Worm (Caenorhabditis elegans) whole organism, mixed stage, embryonic: ENCODE data around the gene F53F8.3.

Experiments used
- bed-3 ChIP-seq: fragments of 200-800 bp; sonication (Bioruptor generic); optimal IDR thresholded peaks from 3 replicates; lab custom pipeline; 2018; ENCODE audit warnings: mild to moderate bottlenecking, missing genetic modification characterization, moderate library complexity, missing compliant biosample characterization
- blmp-1 ChIP-seq: fragments of 150-350 bp; optimal IDR thresholded peaks from 2 replicates; lab custom pipeline; 2014; ENCODE audit warnings: missing biosample characterization, missing genetic modification characterization
- ceh-43 ChIP-seq: fragments of 200-800 bp; sonication (Bioruptor generic); optimal IDR thresholded peaks from 2 replicates; lab custom pipeline; 2018; ENCODE audit warnings: mild to moderate bottlenecking, missing genetic modification characterization, moderate library complexity, missing compliant biosample characterization
- ceh-83 ChIP-seq: fragments of 200-800 bp; sonication (Bioruptor generic); optimal IDR thresholded peaks from 2 replicates; lab custom pipeline; 2018; ENCODE audit warnings: mild to moderate bottlenecking, missing genetic modification characterization, missing compliant biosample characterization
- ces-1 ChIP-seq: fragments of 150-350 bp; optimal IDR thresholded peaks from 2 replicates; lab custom pipeline; 2014; ENCODE audit warnings: missing biosample characterization, missing genetic modification reagents, missing genetic modification characterization
- cnd-1 ChIP-seq: fragments of 200-800 bp; sonication (Bioruptor generic); optimal IDR thresholded peaks from 2 replicates; lab custom pipeline; 2018; ENCODE audit warnings: mild to moderate bottlenecking, missing genetic modification characterization, missing compliant biosample characterization
- drap-1 ChIP-seq: fragments of 200-800 bp; sonication (Bioruptor generic); optimal IDR thresholded peaks from 3 replicates; lab custom pipeline; 2018; ENCODE audit warnings: mild to moderate bottlenecking, missing genetic modification characterization, missing compliant biosample characterization
- elt-1 ChIP-seq: sonication (generic microtip); optimal IDR thresholded peaks from 2 replicates; lab custom pipeline; 2017; ENCODE audit warnings: missing genetic modification characterization, mild to moderate bottlenecking, missing compliant biosample characterization, antibody characterized with exemption, moderate library complexity, borderline replicate concordance; ENCODE audit not compliant: insufficient read depth
- elt-3 ChIP-seq: fragments of 150-350 bp; optimal IDR thresholded peaks from 2 replicates; lab custom pipeline; 2014; ENCODE audit warnings: missing biosample characterization, missing genetic modification characterization
- flh-1 ChIP-seq: fragments of 200-800 bp; sonication (Bioruptor generic); optimal IDR thresholded peaks from 2 replicates; lab custom pipeline; 2018; ENCODE audit warnings: mild to moderate bottlenecking, missing genetic modification characterization, moderate library complexity, missing compliant biosample characterization
- ham-2 ChIP-seq: fragments of 200-800 bp; sonication (Bioruptor generic); optimal IDR thresholded peaks from 2 replicates; lab custom pipeline; 2018; ENCODE audit warnings: mild to moderate bottlenecking, missing genetic modification characterization, missing compliant biosample characterization
- hlh-1 ChIP-seq: fragments of 150-350 bp; optimal IDR thresholded peaks from 2 replicates; lab custom pipeline; 2014; ENCODE audit warnings: missing biosample characterization, missing genetic modification reagents, missing genetic modification characterization
- lin-13 ChIP-seq: fragments of 150-350 bp; optimal IDR thresholded peaks from 2 replicates; lab custom pipeline; 2014; ENCODE audit warnings: missing biosample characterization, missing genetic modification characterization
- lin-32 ChIP-seq: fragments of 200-800 bp; sonication (Bioruptor generic); optimal IDR thresholded peaks from 2 replicates; lab custom pipeline; 2018; ENCODE audit warnings: mild to moderate bottlenecking, missing genetic modification characterization, missing compliant biosample characterization
- lsy-2 ChIP-seq: fragments of 150-350 bp; optimal IDR thresholded peaks from 2 replicates; lab custom pipeline; 2014; ENCODE audit warnings: missing biosample characterization, missing genetic modification characterization
- mep-1 ChIP-seq: fragments of 150-350 bp; optimal IDR thresholded peaks from 2 replicates; lab custom pipeline; 2017; ENCODE audit warnings: missing biosample characterization, missing genetic modification reagents, missing genetic modification characterization, inconsistent platforms
- mls-2 ChIP-seq: sonication (generic microtip); optimal IDR thresholded peaks from 2 replicates; lab custom pipeline; 2016; ENCODE audit warnings: mild to moderate bottlenecking, missing genetic modification characterization, moderate library complexity, missing compliant biosample characterization
- nhr-12 ChIP-seq: fragments of 150-350 bp; optimal IDR thresholded peaks from 2 replicates; lab custom pipeline; 2014; ENCODE audit warnings: missing biosample characterization, missing genetic modification characterization
- nhr-2 ChIP-seq: fragments of 150-350 bp; optimal IDR thresholded peaks from 2 replicates; lab custom pipeline; 2014; ENCODE audit warnings: missing biosample characterization, missing genetic modification characterization
- nhr-237 ChIP-seq: fragments of 150-350 bp; optimal IDR thresholded peaks from 2 replicates; lab custom pipeline; 2014; ENCODE audit warnings: missing biosample characterization, missing genetic modification characterization
- nhr-28 ChIP-seq: fragments of 150-350 bp; optimal IDR thresholded peaks from 2 replicates; lab custom pipeline; 2014; ENCODE audit warnings: missing biosample characterization, missing genetic modification characterization
- pha-4 ChIP-seq: fragments of 150-350 bp; optimal IDR thresholded peaks from 2 replicates; lab custom pipeline; 2018; ENCODE audit warnings: missing biosample characterization, missing genetic modification reagents, missing genetic modification characterization
- sem-2 ChIP-seq: fragments of 200-800 bp; sonication (Bioruptor generic); optimal IDR thresholded peaks from 2 replicates; lab custom pipeline; 2018; ENCODE audit warnings: mild to moderate bottlenecking, missing genetic modification characterization, missing compliant biosample characterization
- snpc-4 ChIP-seq: fragments of 150-350 bp; optimal IDR thresholded peaks from 2 replicates; lab custom pipeline; 2014; ENCODE audit warnings: missing biosample characterization, missing genetic modification characterization
- sptf-1 ChIP-seq: sonication (generic microtip); optimal IDR thresholded peaks from 2 replicates; lab custom pipeline; 2017; ENCODE audit warnings: mild to moderate bottlenecking, missing genetic modification characterization, moderate library complexity, missing compliant biosample characterization
- tbx-8 ChIP-seq: fragments of 200-800 bp; sonication (Bioruptor generic); optimal IDR thresholded peaks from 2 replicates; lab custom pipeline; 2018; ENCODE audit warnings: mild to moderate bottlenecking, missing genetic modification characterization, moderate library complexity, missing compliant biosample characterization
- unc-120 ChIP-seq: sonication (generic microtip); optimal IDR thresholded peaks from 2 replicates; lab custom pipeline; 2017; ENCODE audit warnings: missing genetic modification characterization, missing compliant biosample characterization; ENCODE audit not compliant: poor library complexity, severe bottlenecking
- unc-39 ChIP-seq: fragments of 150-350 bp; optimal IDR thresholded peaks from 2 replicates; lab custom pipeline; 2014; ENCODE audit warnings: missing biosample characterization, missing genetic modification characterization
- unc-62 ChIP-seq: fragments of 150-350 bp; optimal IDR thresholded peaks from 2 replicates; lab custom pipeline; 2014; ENCODE audit warnings: missing biosample characterization, missing genetic modification reagents, missing genetic modification characterization
- zip-8 ChIP-seq: fragments of 150-350 bp; optimal IDR thresholded peaks from 2 replicates; lab custom pipeline; 2014; ENCODE audit warnings: missing biosample characterization, missing genetic modification characterization
- ztf-11 ChIP-seq: fragments of 150-350 bp; optimal IDR thresholded peaks from 2 replicates; lab custom pipeline; 2014; ENCODE audit warnings: missing biosample characterization, missing genetic modification characterization

The F53F8.3 gene

DNA sequence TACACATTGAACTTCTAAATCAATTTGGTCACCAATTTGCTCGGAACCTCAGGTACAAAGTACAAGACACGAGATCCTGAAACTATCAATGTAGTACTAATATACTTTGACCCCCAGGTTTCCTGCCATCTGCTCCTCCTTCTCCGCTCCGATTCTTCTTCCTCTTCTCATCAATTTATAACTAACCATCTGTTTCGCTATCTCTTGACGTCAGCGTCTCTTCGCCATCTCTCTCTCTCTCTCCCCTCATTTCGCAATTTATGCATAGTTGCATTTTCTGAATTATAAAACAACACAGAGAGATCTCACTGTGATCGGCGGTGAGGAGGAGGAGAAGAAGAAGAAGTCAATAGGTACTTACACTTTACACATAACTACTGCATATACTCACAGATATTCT, 22.4 kb upstream of the F53F8.3 start:
- TF ChIP-seq ceh-83 (GFP tag; lab: Kevin White, UChicago) (no peak), lin-13 (tag; lab: Kevin White, UChicago) (no peak), lin-32 (GFP tag; lab: Kevin White, UChicago) (peak; percentile 67), nhr-2 (tag; lab: Kevin White, UChicago) (no peak), hlh-1 (peak; percentile 94), ham-2 (GFP tag; lab: Kevin White, UChicago) (no peak), flh-1 (no peak), ces-1 (GFP tag; lab: Kevin White, UChicago) (peak; percentile 93), nhr-12 (tag; lab: Kevin White, UChicago) (no peak), blmp-1 (tag; lab: Kevin White, UChicago) (no peak), tbx-8 (GFP tag; lab: Kevin White, UChicago) (no peak), mls-2 (tag; lab: Kevin White, UChicago) (peak; percentile 43), bed-3 (GFP tag; lab: Kevin White, UChicago) (no peak), zip-8 (tag; lab: Kevin White, UChicago) (no peak), ztf-11 (tag; lab: Kevin White, UChicago) (no peak), nhr-237 (peak; percentile 0), sem-2 (GFP tag; lab: Kevin White, UChicago) (no peak), cnd-1 (tag; lab: Kevin White, UChicago) (peak; percentile 96), unc-120 (tag; lab: Kevin White, UChicago) (peak; percentile 53), elt-3 (tag; lab: Kevin White, UChicago) (no peak), mep-1 (tag; lab: Kevin White, UChicago) (peak; percentile 31), drap-1 (peak; percentile 37), unc-62 (GFP tag; lab: Kevin White, UChicago) (peak; percentile 76)

DNA sequence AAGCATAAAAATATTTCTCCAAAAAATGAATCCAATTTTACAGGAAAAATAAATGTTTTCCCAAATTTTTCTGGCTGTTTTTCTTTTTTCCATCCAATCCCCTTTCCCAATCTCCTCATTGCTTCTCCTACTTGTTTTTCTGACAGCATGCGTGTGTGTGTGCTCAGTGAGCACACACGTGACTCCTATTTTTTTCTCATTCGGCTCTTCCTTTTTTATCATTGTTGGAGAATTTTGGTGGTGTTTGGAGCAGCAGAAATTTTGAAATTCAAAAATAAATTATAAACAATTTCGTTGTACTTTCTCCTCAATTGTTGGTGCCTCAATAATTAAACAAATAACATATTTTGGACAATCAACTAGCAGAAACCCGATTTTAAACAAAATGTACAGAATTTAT, 21.3 kb upstream of the F53F8.3 start:
- TF ChIP-seq ztf-11 (tag; lab: Kevin White, UChicago) (no peak), sptf-1 (tag; lab: Kevin White, UChicago) (no peak), elt-1 (tag; lab: Kevin White, UChicago) (no peak), cnd-1 (tag; lab: Kevin White, UChicago) (no peak), nhr-2 (tag; lab: Kevin White, UChicago) (no peak), mls-2 (tag; lab: Kevin White, UChicago) (no peak), snpc-4 (tag; lab: Kevin White, UChicago) (no peak), ceh-83 (GFP tag; lab: Kevin White, UChicago) (no peak), nhr-12 (tag; lab: Kevin White, UChicago) (no peak), zip-8 (tag; lab: Kevin White, UChicago) (no peak), nhr-237 (no peak), nhr-28 (tag; lab: Kevin White, UChicago) (no peak), ham-2 (GFP tag; lab: Kevin White, UChicago) (no peak), lsy-2 (tag; lab: Kevin White, UChicago) (no peak), lin-32 (GFP tag; lab: Kevin White, UChicago) (no peak), lin-13 (tag; lab: Kevin White, UChicago) (no peak), ces-1 (GFP tag; lab: Kevin White, UChicago) (no peak), unc-120 (tag; lab: Kevin White, UChicago) (no peak), drap-1 (no peak)

DNA sequence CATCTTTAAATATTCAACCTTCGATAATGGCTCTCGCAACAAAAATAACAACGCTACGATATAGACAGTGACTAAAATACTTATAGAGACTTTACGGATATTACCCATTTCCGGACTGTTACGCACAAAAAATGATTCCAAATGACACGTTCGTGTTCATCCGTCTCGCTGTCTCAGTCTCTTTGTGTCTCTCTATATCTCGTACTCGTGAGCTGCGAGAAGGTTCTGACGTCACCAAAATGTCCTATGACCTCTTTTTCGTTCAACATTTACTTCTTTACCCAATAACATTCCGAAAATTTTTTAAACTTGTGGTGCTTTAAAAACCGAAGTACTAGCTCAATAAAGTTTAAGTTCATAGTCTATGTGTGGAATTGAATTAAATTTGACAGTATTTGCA, 20.8 kb upstream of the F53F8.3 start:
- TF ChIP-seq zip-8 (tag; lab: Kevin White, UChicago): no peak
- TF ChIP-seq ces-1 (GFP tag; lab: Kevin White, UChicago): peak; percentile 8

DNA sequence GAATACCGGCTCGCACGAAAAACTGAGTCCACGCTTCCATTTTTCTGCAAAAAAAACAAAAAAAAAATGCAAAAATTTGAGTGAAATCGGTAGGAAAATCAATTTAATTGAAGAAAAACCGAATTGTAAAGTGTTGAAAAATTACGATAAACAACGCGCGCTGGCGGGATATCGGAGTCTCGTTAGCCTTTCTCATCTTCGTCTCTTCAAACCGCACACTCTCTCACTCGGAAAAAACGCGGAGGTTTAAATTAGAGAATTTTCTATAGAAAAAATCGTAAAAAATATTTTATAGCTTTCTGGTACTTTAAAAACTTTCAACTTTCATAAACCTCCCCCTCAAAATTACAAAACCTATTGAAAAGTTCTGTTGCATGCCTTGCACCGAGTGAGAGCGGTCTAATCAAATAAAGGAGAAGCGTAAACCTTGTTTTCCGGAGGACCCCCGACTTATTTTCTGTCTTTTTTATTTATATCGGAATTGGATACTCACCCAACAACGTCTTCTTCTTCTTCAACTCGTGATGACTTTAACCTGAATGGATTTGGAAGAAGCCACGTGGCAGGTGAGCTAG, 14.8 kb upstream of the F53F8.3 start, which contains the start of the genes F53F8.5 and F53F8.6:
F53F8.5 (minus strand) TSS at position 52 of the 575 bp plus-strand sequence.
F53F8.6 (plus strand) TSS at position 230 of the 575 bp plus-strand sequence.
- no peak for TF ChIP-seq mep-1 (tag; lab: Kevin White, UChicago)
- no peak for TF ChIP-seq flh-1
- peak; percentile 53 for TF ChIP-seq lsy-2 (tag; lab: Kevin White, UChicago)
- no peak for TF ChIP-seq ham-2 (GFP tag; lab: Kevin White, UChicago)
- TF ChIP-seq pha-4 (tag; lab: Kevin White, UChicago): peak; percentile 4
- TF ChIP-seq ceh-43 (GFP tag; lab: Kevin White, UChicago): no peak
- TF ChIP-seq snpc-4 (tag; lab: Kevin White, UChicago): no peak
- TF ChIP-seq lin-32 (GFP tag; lab: Kevin White, UChicago): no peak
- TF ChIP-seq unc-62 (GFP tag; lab: Kevin White, UChicago): no peak
- peak; percentile 94 for TF ChIP-seq ces-1 (GFP tag; lab: Kevin White, UChicago)
- TF ChIP-seq nhr-28 (tag; lab: Kevin White, UChicago): no peak
- no peak for TF ChIP-seq drap-1
- TF ChIP-seq nhr-2 (tag; lab: Kevin White, UChicago): no peak
- no peak for TF ChIP-seq unc-39 (tag; lab: Kevin White, UChicago)
- no peak for TF ChIP-seq blmp-1 (tag; lab: Kevin White, UChicago)
- TF ChIP-seq sptf-1 (tag; lab: Kevin White, UChicago): no peak
- TF ChIP-seq lin-13 (tag; lab: Kevin White, UChicago): peak; percentile 38
